Worm (Caenorhabditis elegans) whole organism, early embryonic: ENCODE results near the gene srb-3.

Experiments used
- F13C5.2 ChIP-seq: sonication (generic microtip); optimal IDR thresholded peaks from 2 replicates; lab custom pipeline; 2017; ENCODE audit warnings: mild to moderate bottlenecking, missing genetic modification characterization, inconsistent platforms, missing compliant biosample characterization
- aly-1 ChIP-seq: sonication (generic microtip); optimal IDR thresholded peaks from 2 replicates; lab custom pipeline; 2016; ENCODE audit warnings: missing genetic modification characterization, missing compliant biosample characterization
- ama-1 ChIP-seq: fragments of 150-350 bp; optimal IDR thresholded peaks from 2 replicates; lab custom pipeline; 2014
- ceh-13 ChIP-seq: fragments of 200-800 bp; sonication (Bioruptor generic); optimal IDR thresholded peaks from 2 replicates; lab custom pipeline; 2018; ENCODE audit warnings: mild to moderate bottlenecking, missing genetic modification characterization, missing compliant biosample characterization
- ceh-36 ChIP-seq: sonication (generic microtip); optimal IDR thresholded peaks from 2 replicates; lab custom pipeline; 2016; ENCODE audit warnings: missing genetic modification characterization, inconsistent platforms, missing compliant biosample characterization
- ets-7 ChIP-seq: sonication (generic microtip); optimal IDR thresholded peaks from 2 replicates; lab custom pipeline; 2016; ENCODE audit warnings: missing genotype, missing genetic modification characterization, missing compliant biosample characterization
- flt-1 ChIP-seq: fragments of 200-800 bp; sonication (Bioruptor generic); IDR thresholded peaks from 2 replicates; pipeline ENCODE4 v1.3.6; 2022; ENCODE audit warnings: missing genetic modification characterization, missing compliant biosample characterization
- hmbx-1 ChIP-seq: sonication (generic microtip); optimal IDR thresholded peaks from 2 replicates; lab custom pipeline; 2016; ENCODE audit warnings: mild to moderate bottlenecking, missing genetic modification characterization, missing compliant biosample characterization
- hmg-4 ChIP-seq: fragments of 200-800 bp; sonication (Bioruptor generic); optimal IDR thresholded peaks from 2 replicates; lab custom pipeline; 2018; ENCODE audit warnings: mild to moderate bottlenecking, missing genetic modification characterization, missing compliant biosample characterization
- pes-1 ChIP-seq: fragments of 200-800 bp; sonication (Bioruptor generic); IDR thresholded peaks from 2 replicates; pipeline ENCODE4 v1.3.6; 2022; ENCODE audit warnings: missing genetic modification reagents, missing genetic modification characterization, missing compliant biosample characterization
- scrt-1 ChIP-seq: fragments of 200-800 bp; sonication (Bioruptor generic); IDR thresholded peaks from 2 replicates; pipeline ENCODE4 v1.3.6; 2022; ENCODE audit warnings: missing genetic modification characterization, missing compliant biosample characterization
- sea-1 ChIP-seq: fragments of 200-800 bp; sonication (Bioruptor generic); conservative IDR thresholded peaks from 2 replicates; pipeline ENCODE4 v1.3.6; 2022; ENCODE audit warnings: missing genetic modification characterization, missing compliant biosample characterization
- tbx-11 ChIP-seq: fragments of 200-800 bp; sonication (Bioruptor generic); IDR thresholded peaks from 2 replicates; pipeline ENCODE4 v1.3.6; 2022; ENCODE audit warnings: missing genetic modification characterization, missing compliant biosample characterization
- tra-4 ChIP-seq: sonication (generic microtip); optimal IDR thresholded peaks from 2 replicates; lab custom pipeline; 2017; ENCODE audit warnings: missing genetic modification characterization, missing compliant biosample characterization

DNA sequence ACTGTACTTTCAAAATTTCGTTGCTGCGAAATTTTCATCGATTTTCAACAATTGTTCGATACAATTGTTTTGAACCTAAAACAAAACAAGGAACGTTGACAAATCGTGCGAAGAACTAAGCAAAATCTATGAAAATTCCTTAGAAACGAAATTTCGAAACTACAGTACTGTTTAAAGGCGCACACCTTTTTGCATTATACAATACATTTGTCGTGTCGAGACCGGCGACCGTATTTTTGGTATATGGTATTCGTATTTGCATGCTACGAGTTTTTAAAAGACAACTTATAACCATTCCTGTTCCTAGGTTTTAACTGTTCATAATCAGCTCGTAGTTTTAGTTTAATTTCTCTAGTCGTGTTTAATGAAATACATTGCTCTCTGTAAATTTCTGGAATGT is 12.0 kb upstream of the srb-3 start:
- TF ChIP-seq flt-1 (GFP tag; lab: Robert Waterston, UW) (no peak), hmbx-1 (tag; lab: Kevin White, UChicago) (no peak), ama-1 (no peak), pes-1 (no peak), F13C5.2 (no peak), hmg-4 (no peak), ets-7 (tag; lab: Kevin White, UChicago) (no peak), ceh-36 (tag; lab: Kevin White, UChicago) (no peak), tra-4 (no peak), sea-1 (no peak), aly-1 (tag; lab: Kevin White, UChicago) (no peak), tbx-11 (GFP tag; lab: Robert Waterston, UW) (no peak), scrt-1 (no peak), ceh-13 (GFP tag; lab: Kevin White, UChicago) (no peak)
